Fruit fly (Drosophila melanogaster) whole organism, embryonic: ENCODE data around the gene CG13457.

Source experiments
- Blimp-1 ChIP-seq: fragments of 200-800 bp; sonication (Bioruptor generic); optimal IDR thresholded peaks from 3 replicates; lab custom pipeline; 2018; ENCODE audit warnings: missing biosample characterization, missing genetic modification characterization, mild to moderate bottlenecking, moderate library complexity, missing genetic modification reagents
- CG10147 ChIP-seq: fragments of 200-800 bp; sonication (Bioruptor generic); optimal IDR thresholded peaks from 2 replicates; lab custom pipeline; 2019; ENCODE audit warnings: missing biosample characterization, mild to moderate bottlenecking, missing genetic modification characterization, moderate library complexity
- CG10321 ChIP-seq: fragments of 200-800 bp; sonication (Bioruptor generic); IDR thresholded peaks from 2 replicates; pipeline ENCODE4 v1.3.6; 2022; ENCODE audit warnings: missing biosample characterization, missing genetic modification characterization
- CG11456 ChIP-seq: fragments of 200-800 bp; sonication (Bioruptor generic); IDR thresholded peaks from 3 replicates; pipeline ENCODE4 v1.3.6; 2022; ENCODE audit warnings: missing biosample characterization, missing genetic modification characterization
- CG11504 ChIP-seq: fragments of 200-800 bp; sonication (Bioruptor generic); optimal IDR thresholded peaks from 3 replicates; lab custom pipeline; 2019; ENCODE audit warnings: missing biosample characterization, mild to moderate bottlenecking, missing genetic modification characterization, moderate library complexity
- CG12659 ChIP-seq: fragments of 200-800 bp; sonication (Bioruptor generic); optimal IDR thresholded peaks from 3 replicates; lab custom pipeline; 2017; ENCODE audit warnings: mild to moderate bottlenecking, missing biosample characterization, missing genetic modification reagents, missing genetic modification characterization
- CG12744 ChIP-seq: fragments of 200-800 bp; sonication (Bioruptor generic); optimal IDR thresholded peaks from 2 replicates; lab custom pipeline; 2016; ENCODE audit warnings: missing biosample characterization, missing genetic modification characterization
- CG13424 ChIP-seq: fragments of 200-800 bp; sonication (Bioruptor generic); optimal IDR thresholded peaks from 2 replicates; lab custom pipeline; 2019; ENCODE audit warnings: missing biosample characterization, mild to moderate bottlenecking, missing genetic modification characterization, moderate library complexity
- CG13775 ChIP-seq: fragments of 200-800 bp; sonication (Bioruptor generic); optimal IDR thresholded peaks from 3 replicates; lab custom pipeline; 2017; ENCODE audit warnings: missing biosample characterization, mild to moderate bottlenecking, missing genetic modification characterization
- CG17328 ChIP-seq: fragments of 200-800 bp; sonication (Bioruptor generic); IDR thresholded peaks from 2 replicates; pipeline ENCODE4 v1.3.6; 2022; ENCODE audit warnings: missing biosample characterization, missing genetic modification characterization
- CG17359 ChIP-seq: fragments of 200-800 bp; sonication (Bioruptor generic); optimal IDR thresholded peaks from 3 replicates; lab custom pipeline; 2018; ENCODE audit warnings: missing biosample characterization, mild to moderate bottlenecking, missing genetic modification characterization, moderate library complexity
- CG18262 ChIP-seq: fragments of 200-800 bp; optimal IDR thresholded peaks from 3 replicates; lab custom pipeline; 2019; ENCODE audit warnings: missing biosample characterization, mild to moderate bottlenecking, missing genetic modification characterization, moderate library complexity
- CG1832 ChIP-seq: fragments of 200-800 bp; sonication (Bioruptor generic); optimal IDR thresholded peaks from 2 replicates; lab custom pipeline; 2017; ENCODE audit warnings: missing biosample characterization, mild to moderate bottlenecking, missing genetic modification characterization, inconsistent platforms
- CG2199 ChIP-seq: fragments of 200-800 bp; sonication (Bioruptor generic); IDR thresholded peaks from 3 replicates; pipeline ENCODE4 v1.3.6; 2022; ENCODE audit warnings: missing biosample characterization, missing genetic modification characterization
- CG31365 ChIP-seq: fragments of 200-800 bp; sonication (Bioruptor generic); optimal IDR thresholded peaks from 2 replicates; lab custom pipeline; 2018; ENCODE audit warnings: missing biosample characterization, mild to moderate bottlenecking, missing genetic modification characterization
- CG3407 ChIP-seq: fragments of 200-800 bp; sonication (Bioruptor generic); optimal IDR thresholded peaks from 2 replicates; lab custom pipeline; 2018; ENCODE audit warnings: missing biosample characterization, mild to moderate bottlenecking, missing genetic modification characterization
- CG3726 ChIP-seq: fragments of 200-800 bp; sonication (Bioruptor generic); IDR thresholded peaks from 3 replicates; pipeline ENCODE4, ENCODE4 v1.3.6; 2022; ENCODE audit warnings: missing biosample characterization, missing genetic modification characterization
- CG5180 ChIP-seq: fragments of 200-800 bp; sonication (Bioruptor generic); optimal IDR thresholded peaks from 3 replicates; lab custom pipeline; 2017; ENCODE audit warnings: missing biosample characterization, missing genetic modification characterization, mild to moderate bottlenecking, moderate library complexity, missing genetic modification reagents
- CG6689 ChIP-seq: fragments of 200-800 bp; sonication (Bioruptor generic); IDR thresholded peaks from 2 replicates; pipeline ENCODE4 v1.3.6; 2022; ENCODE audit warnings: missing biosample characterization, missing genetic modification characterization
- CG8388 ChIP-seq: fragments of 200-800 bp; sonication (Bioruptor generic); optimal IDR thresholded peaks from 2 replicates; lab custom pipeline; 2019; ENCODE audit warnings: missing biosample characterization, mild to moderate bottlenecking, missing genetic modification characterization, moderate library complexity
- CHES-1-like ChIP-seq: fragments of 200-800 bp; sonication (Bioruptor generic); optimal IDR thresholded peaks from 2 replicates; lab custom pipeline; 2016; ENCODE audit warnings: missing biosample characterization, missing genetic modification characterization
- D19A ChIP-seq: fragments of 200-800 bp; optimal IDR thresholded peaks from 3 replicates; lab custom pipeline; 2019; ENCODE audit warnings: missing biosample characterization, mild to moderate bottlenecking, missing genetic modification characterization, moderate library complexity
- Deaf1 ChIP-seq: fragments of 200-800 bp; optimal IDR thresholded peaks from 3 replicates; lab custom pipeline; 2019; ENCODE audit warnings: missing biosample characterization, mild to moderate bottlenecking, missing genetic modification characterization, moderate library complexity
- Doc3 ChIP-seq: fragments of 200-800 bp; sonication (Bioruptor generic); IDR thresholded peaks from 3 replicates; pipeline ENCODE4 v1.3.6; 2022; ENCODE audit warnings: missing biosample characterization, missing genetic modification characterization; ENCODE audit not compliant: partially characterized antibody
- E2f1 ChIP-seq: fragments of 200-800 bp; sonication (Bioruptor generic); IDR thresholded peaks from 2 replicates; pipeline ENCODE4 v1.3.6; 2022; ENCODE audit warnings: missing biosample characterization, missing genetic modification characterization
- Ets65A ChIP-seq: fragments of 200-800 bp; sonication (Bioruptor generic); peaks from one replicate; lab custom pipeline; 2016; ENCODE audit warnings: missing biosample characterization, missing genetic modification characterization
- Gug ChIP-seq: fragments of 200-800 bp; sonication (Bioruptor generic); IDR thresholded peaks from 4 replicates; pipeline ENCODE4 v1.3.6; 2022; ENCODE audit warnings: missing biosample characterization, missing genetic modification characterization
- H2.0 ChIP-seq: fragments of 200-800 bp; sonication (Bioruptor generic); IDR thresholded peaks from 2 replicates; pipeline ENCODE4 v1.3.6; 2022; ENCODE audit warnings: missing biosample characterization, missing genetic modification characterization
- Hr3 ChIP-seq: fragments of 200-800 bp; sonication (Bioruptor generic); optimal IDR thresholded peaks from 3 replicates; lab custom pipeline; 2016; ENCODE audit warnings: missing biosample characterization, missing genetic modification characterization
- Lhr ChIP-seq: fragments of 200-800 bp; sonication (Bioruptor generic); optimal IDR thresholded peaks from 3 replicates; lab custom pipeline; 2017; ENCODE audit warnings: mild to moderate bottlenecking, missing biosample characterization, missing genetic modification reagents, missing genetic modification characterization
- Med ChIP-seq: fragments of 200-800 bp; sonication (Bioruptor generic); peaks from one replicate; lab custom pipeline; 2016; ENCODE audit warnings: missing biosample characterization, missing genetic modification characterization, mild to moderate bottlenecking, inconsistent platforms, moderate library complexity
- Scr ChIP-seq: fragments of 200-800 bp; sonication (Bioruptor generic); IDR thresholded peaks from 2 replicates; pipeline ENCODE4 v1.3.6; 2022; ENCODE audit warnings: missing biosample characterization, missing genetic modification characterization; ENCODE audit not compliant: partially characterized antibody
- Stat92E ChIP-seq, 3 experiments: fragments of >200 bp in 2 of 3; fragments of 200-800 bp in 1 of 3; sonication (Bioruptor generic) in 1 of 3; optimal IDR thresholded peaks; 2 replicates each; lab custom pipeline; 2017 to 2019; ENCODE audit warnings: missing biosample characterization in 3 of 3, missing genetic modification characterization in 3 of 3, mild to moderate bottlenecking in 1 of 3, moderate library complexity in 1 of 3
- Usf ChIP-seq: fragments of 200-800 bp; sonication (Bioruptor generic); optimal IDR thresholded peaks from 2 replicates; lab custom pipeline; 2017; ENCODE audit warnings: missing genotype, missing biosample characterization, missing genetic modification characterization
- Xrp1 ChIP-seq: fragments of 200-800 bp; sonication (Bioruptor generic); IDR thresholded peaks from 2 replicates; pipeline ENCODE4 v1.3.6; 2022; ENCODE audit warnings: missing biosample characterization, missing genetic modification characterization
- bsh ChIP-seq, 2 experiments: fragments of 200-800 bp; sonication (Bioruptor generic); optimal IDR thresholded peaks; 2 replicates each; lab custom pipeline; 2017 to 2018; ENCODE audit warnings: mild to moderate bottlenecking in 2 of 2, missing biosample characterization in 2 of 2, missing genetic modification characterization in 2 of 2, moderate library complexity in 1 of 2
- chm ChIP-seq: fragments of 200-800 bp; sonication (Bioruptor generic); IDR thresholded peaks from 2 replicates; pipeline ENCODE4 v1.3.6; 2022; ENCODE audit warnings: missing biosample characterization, missing genetic modification characterization
- chn ChIP-seq: fragments of 200-800 bp; sonication (Bioruptor generic); optimal IDR thresholded peaks from 2 replicates; lab custom pipeline; 2016; ENCODE audit warnings: missing biosample characterization, missing genetic modification characterization
- crol ChIP-seq: fragments of 200-800 bp; sonication (Bioruptor generic); IDR thresholded peaks from 2 replicates; pipeline ENCODE4 v1.3.6; 2022; ENCODE audit warnings: missing biosample characterization, missing genetic modification characterization
- dati ChIP-seq: fragments of 200-800 bp; sonication (Bioruptor generic); IDR thresholded peaks from 2 replicates; pipeline ENCODE4 v1.3.6; 2022; ENCODE audit warnings: missing biosample characterization, missing genetic modification characterization
- en ChIP-seq: fragments of 200-800 bp; sonication (Bioruptor generic); optimal IDR thresholded peaks from 2 replicates; lab custom pipeline; 2016; ENCODE audit warnings: missing biosample characterization, missing genetic modification characterization
- gfzf ChIP-seq: fragments of 200-800 bp; sonication (Bioruptor generic); optimal IDR thresholded peaks from 2 replicates; lab custom pipeline; 2016; ENCODE audit warnings: missing biosample characterization, mild to moderate bottlenecking, missing genetic modification characterization, moderate library complexity
- insv ChIP-seq, 2 experiments: fragments of 200-800 bp; sonication (Bioruptor generic); optimal IDR thresholded peaks; 3 replicates each; lab custom pipeline; 2016 to 2018; ENCODE audit warnings: missing biosample characterization in 2 of 2, missing genetic modification characterization in 2 of 2
- lmd ChIP-seq: fragments of 200-800 bp; sonication (Bioruptor generic); IDR thresholded peaks from 2 replicates; pipeline ENCODE4 v1.3.6; 2022; ENCODE audit warnings: missing biosample characterization, missing genetic modification characterization
- onecut ChIP-seq: fragments of 200-800 bp; sonication (Bioruptor generic); IDR thresholded peaks from 2 replicates; pipeline ENCODE4 v1.3.6; 2022; ENCODE audit warnings: missing biosample characterization, missing genetic modification characterization
- pan ChIP-seq, 4 experiments: fragments of >200 bp in 3 of 4; fragments of 200-800 bp in 1 of 4; sonication (Bioruptor generic) in 1 of 4; optimal IDR thresholded peaks in 3 of 4; IDR thresholded peaks in 1 of 4; 2 replicates each; pipeline versions ENCODE4 v1.3.6 to Lab custom; 2017 to 2022; ENCODE audit warnings: missing biosample characterization in 2 of 4, missing genetic modification characterization in 2 of 4, mixed read lengths in 1 of 4
- slp2 ChIP-seq: fragments of 200-800 bp; sonication (Bioruptor generic); optimal IDR thresholded peaks from 2 replicates; lab custom pipeline; 2016; ENCODE audit warnings: missing biosample characterization, missing genetic modification characterization
- twi ChIP-seq: fragments of 200-800 bp; optimal IDR thresholded peaks from 2 replicates; lab custom pipeline; 2019; ENCODE audit warnings: missing biosample characterization, mild to moderate bottlenecking, missing genetic modification characterization, moderate library complexity
- vfl ChIP-seq: fragments of 200-800 bp; sonication (Bioruptor generic); optimal IDR thresholded peaks from 2 replicates; lab custom pipeline; 2016; ENCODE audit warnings: missing biosample characterization, missing genetic modification characterization
- vnd ChIP-seq: fragments of 200-800 bp; sonication (Bioruptor generic); IDR thresholded peaks from 3 replicates; pipeline ENCODE4 v1.3.6; 2022; ENCODE audit warnings: missing biosample characterization, missing genetic modification characterization; ENCODE audit not compliant: partially characterized antibody

The CG13457 gene

dm6 chr3L:15176641-15177215 lies 45.5 kb upstream of the CG13457 start:
- TF ChIP-seq dati (GFP tag; lab: Robert Waterston, UW) (no peak), Usf (GFP tag; lab: Kevin White, UChicago) (no peak), E2f1 (GFP tag; lab: Robert Waterston, UW) (0 out of 2 replicates have a peak, but pooled peaks have one; percentile 7), lmd (no peak), Med (peak; percentile 36), CG3726 (no peak), Scr (no peak), vfl (no peak), CG1832 (GFP tag; lab: Kevin White, UChicago) (no peak), CG10147 (GFP tag; lab: Kevin White, UChicago) (no peak), CG10321 (GFP tag; lab: Robert Waterston, UW) (no peak), en (GFP tag; lab: Kevin White, UChicago) (no peak), onecut (GFP tag; lab: Robert Waterston, UW) (no peak), CHES-1-like (GFP tag; lab: Kevin White, UChicago) (no peak), Lhr (GFP tag; lab: Kevin White, UChicago) (no peak), twi (tag; lab: Kevin White, UChicago) (peak; percentile 72), CG12744 (GFP tag; lab: Kevin White, UChicago) (no peak), CG11456 (GFP tag; lab: Robert Waterston, UW) (no peak), CG17328 (GFP tag; lab: Robert Waterston, UW) (no peak), Stat92E (GFP tag; optimal IDR thresholded peaks at IDR 0.05; lab: Kevin White, UChicago) (no peak), insv (GFP tag; optimal IDR thresholded peaks at IDR 0.05; lab: Kevin White, UChicago) (no peak), CG2199 (0 out of 3 replicates have a peak, but pooled peaks have one; percentile 62), CG5180 (GFP tag; lab: Kevin White, UChicago) (peak; percentile 59), CG13775 (GFP tag; lab: Kevin White, UChicago) (no peak), CG8388 (GFP tag; lab: Kevin White, UChicago) (no peak), chm (GFP tag; lab: Robert Waterston, UW) (0 out of 2 replicates have a peak, but pooled peaks have one; percentile 20), Ets65A (GFP tag; lab: Kevin White, UChicago) (peak; percentile 6), CG13424 (tag; lab: Kevin White, UChicago) (no peak), crol (GFP tag; lab: Robert Waterston, UW) (peak; percentile 95), Gug (GFP tag; lab: Robert Waterston, UW) (no peak), Deaf1 (tag; lab: Kevin White, UChicago) (peak; percentile 13), H2.0 (GFP tag; lab: Robert Waterston, UW) (no peak), vnd (GFP tag; lab: Robert Waterston, UW) (no peak), CG31365 (tag; lab: Kevin White, UChicago) (no peak)

DNA sequence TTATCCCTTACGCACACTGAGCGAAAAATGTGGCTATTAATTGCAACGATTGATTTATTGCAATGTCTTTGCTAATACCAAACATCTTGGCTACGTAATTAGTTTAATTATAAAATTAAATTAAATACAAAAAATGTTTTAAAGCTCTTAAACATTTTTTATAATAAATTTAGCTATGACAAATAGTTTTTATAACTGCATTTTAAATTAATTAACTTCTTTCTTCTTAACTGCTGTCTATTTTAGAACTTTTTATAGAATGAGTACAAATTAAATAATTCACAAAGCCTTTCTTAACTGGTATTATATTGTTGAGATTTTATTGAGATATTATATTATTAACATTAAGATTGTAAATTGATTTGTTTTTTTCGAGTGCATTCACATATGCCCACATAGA lies 43.6 kb upstream of the CG13457 start:
- TF ChIP-seq bsh (GFP tag; optimal IDR thresholded peaks at IDR 0.05; lab: Kevin White, UChicago) = peak in 1 of 2 experiments; percentile 65
- no peak for TF ChIP-seq Doc3 (GFP tag; lab: Robert Waterston, UW)
- peak; percentile 12 for TF ChIP-seq Blimp-1
- TF ChIP-seq D19A (tag; lab: Kevin White, UChicago) = peak; percentile 55
- TF ChIP-seq CG12659 (GFP tag; lab: Kevin White, UChicago) = peak; percentile 14
- no peak for TF ChIP-seq CG17359 (tag; lab: Kevin White, UChicago)
- TF ChIP-seq pan (optimal IDR thresholded peaks at IDR 0.05; lab: Kevin White, UChicago) = no peak
- TF ChIP-seq pan (GFP tag; optimal IDR thresholded peaks at IDR 0.05 in 1 of 2, IDR thresholded peaks at IDR 0.05 in 1 of 2) = no peak
- peak; percentile 21; the same call in 1 of the 2 replicates for TF ChIP-seq Xrp1 (GFP tag; lab: Robert Waterston, UW)
- TF ChIP-seq slp2 (GFP tag; lab: Kevin White, UChicago) = no peak
- TF ChIP-seq Hr3 (GFP tag; lab: Kevin White, UChicago) = peak; percentile 14
- TF ChIP-seq CG11504 (tag; lab: Kevin White, UChicago) = peak; percentile 61
- TF ChIP-seq CG3407 (GFP tag; lab: Kevin White, UChicago) = peak; percentile 5
- no peak for TF ChIP-seq gfzf (GFP tag; lab: Kevin White, UChicago)
- TF ChIP-seq CG18262 (tag; lab: Kevin White, UChicago) = peak; percentile 84
- peak; percentile 47; the same call in 1 of the 2 replicates for TF ChIP-seq CG6689 (GFP tag; lab: Robert Waterston, UW)
- TF ChIP-seq CG13424 (tag; lab: Kevin White, UChicago) = peak; percentile 31
- TF ChIP-seq chn (GFP tag; lab: Kevin White, UChicago) = no peak
